Fruit fly (Drosophila melanogaster): Measurements from ENCODE around the gene CG6885.

Gene CG6885

DNA sequence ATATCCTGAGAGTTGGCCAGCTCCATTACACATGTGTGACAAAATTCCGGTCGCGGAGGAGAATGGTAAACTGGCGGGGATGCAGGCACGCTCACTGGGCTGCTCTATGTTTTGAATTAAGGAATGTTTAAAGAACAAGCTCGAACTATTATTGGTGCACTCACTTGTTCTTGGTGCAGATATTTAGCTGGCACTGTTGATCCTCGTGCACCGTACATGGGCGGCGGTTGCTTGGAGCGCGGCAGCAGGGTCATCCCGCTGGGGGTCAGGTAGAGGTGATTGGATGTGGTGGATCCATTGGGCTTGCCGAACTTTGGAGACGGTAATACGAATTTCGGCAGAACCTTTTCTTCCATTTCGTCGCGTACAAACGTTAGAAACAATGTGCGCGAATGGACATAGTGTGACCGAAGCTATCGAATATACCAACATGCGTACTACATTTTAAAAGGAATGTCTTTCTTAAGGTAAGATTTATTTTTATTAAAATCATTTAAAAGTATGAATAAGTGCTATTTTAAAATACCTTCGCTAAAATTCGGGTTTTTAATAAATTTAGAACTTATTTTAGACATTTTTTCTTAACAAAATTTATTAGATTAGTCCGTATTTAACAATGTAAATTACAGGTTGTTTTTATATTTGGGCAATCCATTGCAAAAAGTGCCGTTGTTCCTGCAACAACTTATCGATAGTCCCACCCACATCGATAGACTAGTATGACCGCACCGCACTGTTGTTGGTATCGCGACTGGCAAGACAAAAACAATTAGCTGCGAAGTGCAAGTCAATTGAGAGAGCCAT, 3.9 kb downstream of the CG6885 start, which contains the start of the genes Nufip and Atg3 (continued):
- TF ChIP-seq CG13894 (tag; optimal IDR thresholded peaks at IDR 0.05) (no peak), CoRest (tag; optimal IDR thresholded peaks at IDR 0.05) (peak; percentile 64), CG4617 (GFP tag; optimal IDR thresholded peaks at IDR 0.05; ENCODE audit: borderline replicate concordance) (no peak), zfh2 (GFP tag; optimal IDR thresholded peaks at IDR 0.05) (no peak), CG30403 (GFP tag; optimal IDR thresholded peaks at IDR 0.05) (peak; percentile 46), CG7963 (GFP tag; IDR thresholded peaks at IDR 0.05; ENCODE audit: partially characterized antibody) (peak; percentile 49; the same call in 1 of the 3 replicates), lov (optimal IDR thresholded peaks at IDR 0.05) (no peak), lov (GFP tag; IDR thresholded peaks at IDR 0.05) (no peak), B-H2 (GFP tag; optimal IDR thresholded peaks at IDR 0.05) (peak; percentile 33), ERR (GFP tag; optimal IDR thresholded peaks at IDR 0.05) (no peak), tin (GFP tag; optimal IDR thresholded peaks at IDR 0.05) (no peak), Ada2b (GFP tag; IDR thresholded peaks at IDR 0.05) (no peak), sd (tag; optimal IDR thresholded peaks at IDR 0.05) (peak; percentile 52), nom (GFP tag; optimal IDR thresholded peaks at IDR 0.05) (no peak), br (optimal IDR thresholded peaks at IDR 0.05) (no peak), CG15269 (tag; optimal IDR thresholded peaks at IDR 0.05) (peak; percentile 32), corto (GFP tag; optimal IDR thresholded peaks at IDR 0.05) (no peak), Hr51 (GFP tag; optimal IDR thresholded peaks at IDR 0.05) (peak in 1 of 2 experiments; percentile 42), cg (GFP tag; optimal IDR thresholded peaks at IDR 0.05) (no peak), CG15011 (GFP tag; optimal IDR thresholded peaks at IDR 0.05) (no peak), eyg (GFP tag; optimal IDR thresholded peaks at IDR 0.05) (no peak), phol (tag; optimal IDR thresholded peaks at IDR 0.05) (peak; percentile 56), CG6175 (GFP tag; IDR thresholded peaks at IDR 0.05) (no peak), CG1024 (GFP tag; IDR thresholded peaks at IDR 0.05) (no peak), CG14441 (GFP tag; IDR thresholded peaks at IDR 0.05) (0 out of 2 replicates have a peak, but pooled peaks have one; percentile 23), peb (GFP tag; IDR thresholded peaks at IDR 0.05) (no peak), gt (GFP tag; IDR thresholded peaks at IDR 0.05) (no peak), CG3995 (GFP tag; optimal IDR thresholded peaks at IDR 0.05) (peak; percentile 65), Fer1 (GFP tag; optimal IDR thresholded peaks at IDR 0.05) (peak; percentile 1), CG5180 (GFP tag; optimal IDR thresholded peaks at IDR 0.05) (no peak), dmrt11E (tag; optimal IDR thresholded peaks at IDR 0.05) (peak; percentile 38), CG10959 (GFP tag; IDR thresholded peaks at IDR 0.05) (no peak), rib (GFP tag; IDR thresholded peaks at IDR 0.05) (no peak), CG17829 (tag; optimal IDR thresholded peaks at IDR 0.05) (peak; percentile 51), yki (optimal IDR thresholded peaks at IDR 0.05) (no peak), Mrtf (GFP tag; IDR thresholded peaks at IDR 0.05) (no peak), stwl (tag; optimal IDR thresholded peaks at IDR 0.05) (peak; percentile 83), HLHmδ (GFP tag; optimal IDR thresholded peaks at IDR 0.05) (no peak), CG3847 (GFP tag; IDR thresholded peaks at IDR 0.05) (peak; percentile 45; the same call in 1 of the 2 replicates), CG7987 (GFP tag; optimal IDR thresholded peaks at IDR 0.05) (no peak), CG33213 (GFP tag; optimal IDR thresholded peaks at IDR 0.05) (peak; percentile 10), gsb-n (tag; optimal IDR thresholded peaks at IDR 0.05) (peak; percentile 5), CG18262 (tag; optimal IDR thresholded peaks at IDR 0.05) (peak; percentile 46), amos (GFP tag; IDR thresholded peaks at IDR 0.05; ENCODE audit: partially characterized antibody) (peak; percentile 83; the same call in 1 of the 2 replicates), CG3281 (GFP tag; optimal IDR thresholded peaks at IDR 0.05) (no peak), CG6813 (GFP tag; optimal IDR thresholded peaks at IDR 0.05) (no peak), Ssrp (tag; optimal IDR thresholded peaks at IDR 0.05) (no peak), az2 (GFP tag; optimal IDR thresholded peaks at IDR 0.05) (no peak), Chrac-16 (GFP tag; optimal IDR thresholded peaks at IDR 0.05) (peak; percentile 37)

All from whole organism, embryonic.